Fruit fly (Drosophila melanogaster) whole organism, embryonic: Measurements from ENCODE around the gene Vti1b.
A peak's percentile ranks its signal among the peaks of the same experiment; 100 is the strongest.

Experiments used
- ATbp ChIP-seq: fragments of 200-800 bp; sonication (Bioruptor generic); optimal IDR thresholded peaks from 2 replicates; lab custom pipeline; 2017; ENCODE audit warnings: missing biosample characterization, mild to moderate bottlenecking, missing genetic modification characterization, missing genetic modification reagents
- Antp ChIP-seq: fragments of 200-800 bp; sonication (Bioruptor generic); optimal IDR thresholded peaks from 3 replicates; lab custom pipeline; 2016; ENCODE audit warnings: missing biosample characterization, missing genetic modification characterization
- Blimp-1 ChIP-seq: fragments of 200-800 bp; sonication (Bioruptor generic); optimal IDR thresholded peaks from 3 replicates; lab custom pipeline; 2018; ENCODE audit warnings: missing biosample characterization, missing genetic modification characterization, mild to moderate bottlenecking, moderate library complexity, missing genetic modification reagents
- CG11085 ChIP-seq: fragments of 200-800 bp; sonication (Bioruptor generic); IDR thresholded peaks from 2 replicates; pipeline ENCODE4 v1.3.6; 2022; ENCODE audit warnings: missing biosample characterization, missing genetic modification characterization
- CG12769 ChIP-seq: fragments of 200-800 bp; sonication (Bioruptor generic); optimal IDR thresholded peaks from 2 replicates; lab custom pipeline; 2019; ENCODE audit warnings: missing biosample characterization, mild to moderate bottlenecking, missing genetic modification characterization, moderate library complexity
- CG13894 ChIP-seq: fragments of 200-800 bp; sonication (Bioruptor generic); optimal IDR thresholded peaks from 3 replicates; lab custom pipeline; 2018; ENCODE audit warnings: missing biosample characterization, mild to moderate bottlenecking, missing genetic modification characterization, moderate library complexity
- CG15601 ChIP-seq: fragments of 200-800 bp; sonication (Bioruptor generic); optimal IDR thresholded peaks from 3 replicates; lab custom pipeline; 2019; ENCODE audit warnings: missing biosample characterization, mild to moderate bottlenecking, missing genetic modification characterization, moderate library complexity
- CG17186 ChIP-seq: fragments of 200-800 bp; sonication (Bioruptor generic); optimal IDR thresholded peaks from 3 replicates; lab custom pipeline; 2017; ENCODE audit warnings: missing biosample characterization, missing genetic modification reagents, missing genetic modification characterization
- CG17612 ChIP-seq: fragments of 200-800 bp; sonication (Bioruptor generic); IDR thresholded peaks from 2 replicates; pipeline ENCODE4 v1.3.6; 2022; ENCODE audit warnings: missing biosample characterization, missing genetic modification characterization
- CG18262 ChIP-seq: fragments of 200-800 bp; optimal IDR thresholded peaks from 3 replicates; lab custom pipeline; 2019; ENCODE audit warnings: missing biosample characterization, mild to moderate bottlenecking, missing genetic modification characterization, moderate library complexity
- CG2678 ChIP-seq: fragments of 200-800 bp; sonication (Bioruptor generic); optimal IDR thresholded peaks from 3 replicates; lab custom pipeline; 2019; ENCODE audit warnings: missing biosample characterization, mild to moderate bottlenecking, missing genetic modification characterization, moderate library complexity
- CG4328 ChIP-seq: fragments of 200-800 bp; sonication (Bioruptor generic); optimal IDR thresholded peaks from 3 replicates; lab custom pipeline; 2017; ENCODE audit warnings: missing biosample characterization, missing genetic modification reagents, missing genetic modification characterization
- CG7928 ChIP-seq: fragments of 200-800 bp; sonication (Bioruptor generic); optimal IDR thresholded peaks from 2 replicates; lab custom pipeline; 2017; ENCODE audit warnings: missing biosample characterization, mild to moderate bottlenecking, missing genetic modification characterization
- Deaf1 ChIP-seq: fragments of 200-800 bp; optimal IDR thresholded peaks from 3 replicates; lab custom pipeline; 2019; ENCODE audit warnings: missing biosample characterization, mild to moderate bottlenecking, missing genetic modification characterization, moderate library complexity
- Dfd ChIP-seq, 2 experiments: fragments of >200 bp; optimal IDR thresholded peaks; 2 replicates each; lab custom pipeline; 2017; ENCODE audit warnings: missing biosample characterization in 2 of 2, missing genetic modification characterization in 2 of 2
- ERR ChIP-seq: fragments of 200-800 bp; sonication (Bioruptor generic); optimal IDR thresholded peaks from 2 replicates; lab custom pipeline; 2016; ENCODE audit warnings: missing biosample characterization, missing genetic modification characterization
- Gsc ChIP-seq: fragments of 200-800 bp; sonication (Bioruptor generic); IDR thresholded peaks from 2 replicates; pipeline ENCODE4 v1.3.6; 2022; ENCODE audit warnings: missing biosample characterization, missing genetic modification characterization
- Hey ChIP-seq: fragments of 200-800 bp; sonication (Bioruptor generic); optimal IDR thresholded peaks from 3 replicates; lab custom pipeline; 2018; ENCODE audit warnings: missing biosample characterization, mild to moderate bottlenecking, missing genetic modification characterization
- Hr78 ChIP-seq, 2 experiments: fragments of 200-800 bp in 1 of 2; fragments of >200 bp in 1 of 2; sonication (Bioruptor generic) in 1 of 2; optimal IDR thresholded peaks; 2 replicates each; lab custom pipeline; 2017 to 2019; ENCODE audit warnings: missing biosample characterization in 2 of 2, missing genetic modification characterization in 2 of 2, mild to moderate bottlenecking in 1 of 2, moderate library complexity in 1 of 2
- Kr ChIP-seq: fragments of 200-800 bp; sonication (Bioruptor generic); optimal IDR thresholded peaks from 2 replicates; lab custom pipeline; 2017; ENCODE audit warnings: missing biosample characterization, mild to moderate bottlenecking, missing genetic modification characterization
- Lpt ChIP-seq: fragments of >200 bp; optimal IDR thresholded peaks from 2 replicates; lab custom pipeline; 2018; ENCODE audit warnings: missing biosample characterization, missing genetic modification characterization
- MESR4 ChIP-seq: fragments of 200-800 bp; sonication (Bioruptor generic); optimal IDR thresholded peaks from 2 replicates; lab custom pipeline; 2018; ENCODE audit warnings: missing biosample characterization, mild to moderate bottlenecking, missing genetic modification characterization, moderate library complexity
- Med ChIP-seq: fragments of 200-800 bp; sonication (Bioruptor generic); peaks from one replicate; lab custom pipeline; 2016; ENCODE audit warnings: missing biosample characterization, missing genetic modification characterization, mild to moderate bottlenecking, inconsistent platforms, moderate library complexity
- NC2β ChIP-seq: fragments of 200-800 bp; sonication (Bioruptor generic); optimal IDR thresholded peaks from 2 replicates; lab custom pipeline; 2016; ENCODE audit warnings: missing biosample characterization, missing genetic modification characterization
- Pdp1 ChIP-seq, 2 experiments: fragments of 200-800 bp; sonication (Bioruptor generic); optimal IDR thresholded peaks; 3 replicates each; lab custom pipeline; 2016; ENCODE audit warnings: missing biosample characterization in 2 of 2, missing genetic modification characterization in 2 of 2, mild to moderate bottlenecking in 1 of 2, moderate library complexity in 1 of 2
- Side ChIP-seq: fragments of 200-800 bp; sonication (Bioruptor generic); optimal IDR thresholded peaks from 2 replicates; lab custom pipeline; 2016; ENCODE audit warnings: missing biosample characterization, missing genetic modification characterization
- Six4 ChIP-seq: fragments of 200-800 bp; sonication (Bioruptor generic); optimal IDR thresholded peaks from 2 replicates; lab custom pipeline; 2016; ENCODE audit warnings: missing biosample characterization, missing genetic modification characterization
- Ssrp ChIP-seq: fragments of 200-800 bp; sonication (Bioruptor generic); optimal IDR thresholded peaks from 2 replicates; lab custom pipeline; 2018; ENCODE audit warnings: missing biosample characterization, mild to moderate bottlenecking, missing genetic modification characterization, moderate library complexity
- Vsx1 ChIP-seq: fragments of 200-800 bp; sonication (Bioruptor generic); optimal IDR thresholded peaks from 2 replicates; lab custom pipeline; 2017; ENCODE audit warnings: missing biosample characterization, mild to moderate bottlenecking, missing genetic modification characterization, missing genetic modification reagents
- ase ChIP-seq: fragments of 200-800 bp; sonication (Bioruptor generic); IDR thresholded peaks from 3 replicates; pipeline ENCODE4 v1.3.6; 2022; ENCODE audit warnings: missing biosample characterization, missing genetic modification characterization
- chinmo ChIP-seq: fragments of 200-800 bp; sonication (Bioruptor generic); IDR thresholded peaks from 4 replicates; pipeline ENCODE4 v1.3.6; 2022; ENCODE audit warnings: missing biosample characterization, missing genetic modification characterization; ENCODE audit not compliant: partially characterized antibody
- crol ChIP-seq: fragments of 200-800 bp; sonication (Bioruptor generic); IDR thresholded peaks from 2 replicates; pipeline ENCODE4 v1.3.6; 2022; ENCODE audit warnings: missing biosample characterization, missing genetic modification characterization
- lmd ChIP-seq: fragments of 200-800 bp; sonication (Bioruptor generic); IDR thresholded peaks from 2 replicates; pipeline ENCODE4 v1.3.6; 2022; ENCODE audit warnings: missing biosample characterization, missing genetic modification characterization
- lov ChIP-seq, 2 experiments: fragments of 200-800 bp in 1 of 2; fragments of >200 bp in 1 of 2; sonication (Bioruptor generic) in 1 of 2; IDR thresholded peaks in 1 of 2; optimal IDR thresholded peaks in 1 of 2; 2 replicates in 1 of 2; 3 replicates in 1 of 2; pipeline versions ENCODE4 v1.3.6 to Lab custom; 2017 to 2022; ENCODE audit warnings: missing biosample characterization in 1 of 2, missing genetic modification characterization in 1 of 2
- nerfin-2 ChIP-seq: fragments of 200-800 bp; sonication (Bioruptor generic); IDR thresholded peaks from 2 replicates; pipeline ENCODE4 v1.3.6; 2022; ENCODE audit warnings: missing biosample characterization, missing genetic modification characterization; ENCODE audit not compliant: partially characterized antibody
- p53 ChIP-seq: fragments of 200-800 bp; sonication (Bioruptor generic); optimal IDR thresholded peaks from 2 replicates; lab custom pipeline; 2016; ENCODE audit warnings: missing biosample characterization, missing genetic modification characterization
- pb ChIP-seq: fragments of 200-800 bp; sonication (Bioruptor generic); optimal IDR thresholded peaks from 3 replicates; lab custom pipeline; 2016; ENCODE audit warnings: missing biosample characterization, missing genetic modification characterization
- sens ChIP-seq: fragments of 200-800 bp; sonication (Bioruptor generic); peaks from one replicate; lab custom pipeline; 2016; ENCODE audit warnings: missing biosample characterization, missing genetic modification characterization
- sob ChIP-seq: fragments of 200-800 bp; sonication (Bioruptor generic); IDR thresholded peaks from 2 replicates; pipeline ENCODE4 v1.3.6; 2022; ENCODE audit warnings: missing biosample characterization, missing genetic modification characterization
- vvl ChIP-seq: fragments of 200-800 bp; sonication (Bioruptor generic); IDR thresholded peaks from 2 replicates; pipeline ENCODE4 v1.3.6; 2022; ENCODE audit warnings: missing biosample characterization, missing genetic modification characterization

Gene Vti1b

DNA sequence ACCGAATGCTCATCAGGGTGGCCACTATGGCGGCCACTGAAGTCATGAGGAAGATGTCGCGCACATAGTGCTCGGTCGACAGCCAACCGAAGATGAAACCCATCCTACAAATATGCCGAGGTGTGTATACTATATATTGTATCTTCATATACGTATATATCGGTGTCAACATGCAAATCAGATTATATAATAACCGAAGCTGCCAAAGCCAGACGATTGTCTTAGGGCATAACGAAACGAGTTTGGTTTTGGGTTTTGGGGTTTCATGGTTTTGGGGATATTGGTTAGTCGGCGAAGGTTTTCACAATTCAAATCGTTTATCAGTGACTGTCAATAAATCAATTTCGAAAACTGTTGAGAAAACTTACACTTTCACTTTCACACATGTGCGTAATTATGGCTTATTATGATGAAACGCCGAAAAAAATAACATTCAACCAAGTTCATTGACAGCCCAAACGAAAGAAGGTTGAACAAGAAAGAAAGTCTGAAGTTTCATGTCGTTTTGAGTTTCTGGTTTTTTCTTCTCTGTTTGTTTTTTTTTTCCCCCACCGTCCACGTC, 16.5 kb upstream of the Vti1b start:
- no peak for TF ChIP-seq CG11085 (GFP tag; lab: Robert Waterston, UW)
- TF ChIP-seq Vsx1 (GFP tag; lab: Kevin White, UChicago), result no peak
- no peak for TF ChIP-seq CG7928 (GFP tag; lab: Kevin White, UChicago)
- no peak for TF ChIP-seq lmd (GFP tag; lab: Robert Waterston, UW)
- TF ChIP-seq Med (GFP tag; lab: Kevin White, UChicago), result peak; percentile 34
- TF ChIP-seq pb, result no peak
- TF ChIP-seq CG13894 (tag; lab: Kevin White, UChicago), result peak; percentile 36
- TF ChIP-seq Lpt (GFP tag; lab: Kevin White, UChicago), result no peak
- TF ChIP-seq Gsc (GFP tag; lab: Robert Waterston, UW), result no peak
- no peak for TF ChIP-seq Side
- no peak for TF ChIP-seq sens (GFP tag; lab: Kevin White, UChicago)
- no peak for TF ChIP-seq sob (GFP tag; lab: Robert Waterston, UW)
- TF ChIP-seq Blimp-1 (GFP tag; lab: Kevin White, UChicago), result peak; percentile 94
- no peak for TF ChIP-seq ATbp (GFP tag; lab: Kevin White, UChicago)
- TF ChIP-seq CG17186 (GFP tag; lab: Kevin White, UChicago), result no peak
- TF ChIP-seq Kr (GFP tag; lab: Kevin White, UChicago), result no peak
- no peak for TF ChIP-seq Hey
- TF ChIP-seq Antp (GFP tag; lab: Kevin White, UChicago), result no peak
- no peak for TF ChIP-seq Hr78 (GFP tag; optimal IDR thresholded peaks at IDR 0.05; lab: Kevin White, UChicago)
- no peak for TF ChIP-seq nerfin-2 (GFP tag; lab: Robert Waterston, UW)
- TF ChIP-seq Pdp1 (GFP tag; optimal IDR thresholded peaks at IDR 0.05; lab: Kevin White, UChicago), result peak in 1 of 2 experiments; percentile 90
- no peak for TF ChIP-seq CG18262
- TF ChIP-seq crol (GFP tag; lab: Robert Waterston, UW), result no peak
- TF ChIP-seq Ssrp (tag; lab: Kevin White, UChicago), result no peak
- no peak for TF ChIP-seq Six4 (GFP tag; lab: Kevin White, UChicago)
- TF ChIP-seq chinmo (GFP tag; lab: Robert Waterston, UW), result 0 out of 4 replicates have a peak, but pooled peaks have one; percentile 33
- TF ChIP-seq CG12769 (tag; lab: Kevin White, UChicago), result peak; percentile 37
- TF ChIP-seq MESR4 (GFP tag; lab: Kevin White, UChicago), result no peak
- no peak for TF ChIP-seq lov (optimal IDR thresholded peaks at IDR 0.05; lab: Kevin White, UChicago)
- 0 out of 3 replicates have a peak, but pooled peaks have one; percentile 33 for TF ChIP-seq lov (GFP tag; IDR thresholded peaks at IDR 0.05; lab: Robert Waterston, UW)
- TF ChIP-seq CG2678 (tag; lab: Kevin White, UChicago), result no peak
- no peak for TF ChIP-seq CG17612 (GFP tag; lab: Robert Waterston, UW)
- TF ChIP-seq vvl (GFP tag; lab: Robert Waterston, UW), result peak; percentile 39; the same call in 1 of the 2 replicates
- no peak for TF ChIP-seq p53 (GFP tag; lab: Kevin White, UChicago)
- no peak for TF ChIP-seq NC2β (GFP tag; lab: Kevin White, UChicago)
- no peak for TF ChIP-seq CG4328 (GFP tag; lab: Kevin White, UChicago)
- peak; percentile 14 for TF ChIP-seq Deaf1 (tag; lab: Kevin White, UChicago)
- TF ChIP-seq CG15601, result peak; percentile 74
- TF ChIP-seq Dfd (GFP tag; optimal IDR thresholded peaks at IDR 0.05; lab: Kevin White, UChicago), result no peak
- no peak for TF ChIP-seq ase (GFP tag; lab: Robert Waterston, UW)
- TF ChIP-seq ERR (GFP tag; lab: Kevin White, UChicago), result no peak
